Worm (Caenorhabditis elegans): ENCODE measurements around the gene atln-1.

- TF ChIP-seq Y116A8C.19 (tag; optimal IDR thresholded peaks at IDR 0.05; ENCODE audit: borderline replicate concordance) (no peak), snu-23 (GFP tag; optimal IDR thresholded peaks at IDR 0.05) (no peak), mef-2 (tag; optimal IDR thresholded peaks at IDR 0.05) (no peak)
These were observed 20.7 kb downstream of the atln-1 start, which contains the start of gene Y54G2A.76 for ce11 chrIV:2809208-2809607.

All from whole organism, L1 larva.